Fruit fly (Drosophila melanogaster) whole organism, embryonic: ENCODE results near the gene CG42488.

Experiments used
- Aef1 ChIP-seq: fragments of 200-800 bp; sonication (Bioruptor generic); IDR thresholded peaks from 3 replicates; pipeline ENCODE4 v1.3.6; 2022; ENCODE audit warnings: missing biosample characterization, missing genetic modification characterization
- Antp ChIP-seq: fragments of 200-800 bp; sonication (Bioruptor generic); optimal IDR thresholded peaks from 3 replicates; lab custom pipeline; 2016; ENCODE audit warnings: missing biosample characterization, missing genetic modification characterization
- Atf-2 ChIP-seq: fragments of 200-800 bp; sonication (Bioruptor generic); optimal IDR thresholded peaks from 2 replicates; lab custom pipeline; 2016; ENCODE audit warnings: missing biosample characterization, missing genetic modification characterization
- BEAF-32 ChIP-seq: fragments of 200-800 bp; sonication (Bioruptor generic); optimal IDR thresholded peaks from 3 replicates; lab custom pipeline; 2017; ENCODE audit warnings: missing biosample characterization, missing genetic modification characterization, mild to moderate bottlenecking, moderate library complexity, missing genetic modification reagents
- CG10565 ChIP-seq: fragments of 200-800 bp; sonication (Bioruptor generic); optimal IDR thresholded peaks from 3 replicates; lab custom pipeline; 2016; ENCODE audit warnings: missing biosample characterization, mild to moderate bottlenecking, missing genetic modification characterization
- CG1233 ChIP-seq: fragments of 200-800 bp; sonication (Bioruptor generic); optimal IDR thresholded peaks from 4 replicates; lab custom pipeline; 2018; ENCODE audit warnings: missing biosample characterization, mild to moderate bottlenecking, missing genetic modification characterization
- CG13287 ChIP-seq: fragments of 200-800 bp; sonication (Bioruptor generic); IDR thresholded peaks from 2 replicates; pipeline ENCODE4 v1.3.6; 2022; ENCODE audit warnings: missing biosample characterization, missing genetic modification characterization; ENCODE audit not compliant: partially characterized antibody
- CG14860 ChIP-seq: fragments of 200-800 bp; sonication (Bioruptor generic); IDR thresholded peaks from 3 replicates; pipeline ENCODE4 v1.3.6; 2022; ENCODE audit warnings: missing biosample characterization, missing genetic modification characterization; ENCODE audit not compliant: partially characterized antibody
- CG14965 ChIP-seq: fragments of 200-800 bp; sonication (Bioruptor generic); optimal IDR thresholded peaks from 2 replicates; lab custom pipeline; 2016; ENCODE audit warnings: missing biosample characterization, missing genetic modification characterization, borderline replicate concordance
- CG1602 ChIP-seq: fragments of 200-800 bp; sonication (Bioruptor generic); optimal IDR thresholded peaks from 3 replicates; lab custom pipeline; 2016; ENCODE audit warnings: missing biosample characterization, missing genetic modification characterization
- CG18011 ChIP-seq: fragments of 200-800 bp; sonication (Bioruptor generic); optimal IDR thresholded peaks from 2 replicates; lab custom pipeline; 2017; ENCODE audit warnings: missing biosample characterization, missing genetic modification characterization, mild to moderate bottlenecking, moderate library complexity, missing genotype
- CG2875 ChIP-seq: fragments of 200-800 bp; sonication (Bioruptor generic); optimal IDR thresholded peaks from 2 replicates; lab custom pipeline; 2017; ENCODE audit warnings: missing biosample characterization, mild to moderate bottlenecking, missing genetic modification characterization, missing genetic modification reagents
- CG31365 ChIP-seq: fragments of 200-800 bp; sonication (Bioruptor generic); optimal IDR thresholded peaks from 2 replicates; lab custom pipeline; 2018; ENCODE audit warnings: missing biosample characterization, mild to moderate bottlenecking, missing genetic modification characterization
- CG33557 ChIP-seq: fragments of 200-800 bp; sonication (Bioruptor generic); optimal IDR thresholded peaks from 2 replicates; lab custom pipeline; 2019; ENCODE audit warnings: missing biosample characterization, mild to moderate bottlenecking, missing genetic modification characterization, moderate library complexity
- CG3726 ChIP-seq: fragments of 200-800 bp; sonication (Bioruptor generic); IDR thresholded peaks from 3 replicates; pipeline ENCODE4, ENCODE4 v1.3.6; 2022; ENCODE audit warnings: missing biosample characterization, missing genetic modification characterization
- CG4282 ChIP-seq: fragments of 200-800 bp; sonication (Bioruptor generic); optimal IDR thresholded peaks from 2 replicates; lab custom pipeline; 2016; ENCODE audit warnings: missing biosample characterization, missing genetic modification characterization
- CG4404 ChIP-seq: fragments of 200-800 bp; sonication (Bioruptor generic); IDR thresholded peaks from 2 replicates; pipeline ENCODE4 v1.3.6; 2022; ENCODE audit warnings: missing biosample characterization, missing genetic modification characterization
- CG6683 ChIP-seq: fragments of 200-800 bp; sonication (Bioruptor generic); optimal IDR thresholded peaks from 2 replicates; lab custom pipeline; 2017; ENCODE audit warnings: missing biosample characterization, mild to moderate bottlenecking, missing genetic modification characterization, missing genetic modification reagents
- CG9817 ChIP-seq: fragments of 200-800 bp; sonication (Bioruptor generic); optimal IDR thresholded peaks from 2 replicates; lab custom pipeline; 2018; ENCODE audit warnings: missing biosample characterization, mild to moderate bottlenecking, missing genetic modification characterization, moderate library complexity
- CHES-1-like ChIP-seq: fragments of 200-800 bp; sonication (Bioruptor generic); optimal IDR thresholded peaks from 2 replicates; lab custom pipeline; 2016; ENCODE audit warnings: missing biosample characterization, missing genetic modification characterization
- D19A ChIP-seq: fragments of 200-800 bp; optimal IDR thresholded peaks from 3 replicates; lab custom pipeline; 2019; ENCODE audit warnings: missing biosample characterization, mild to moderate bottlenecking, missing genetic modification characterization, moderate library complexity
- Dbx ChIP-seq: fragments of 200-800 bp; sonication (Bioruptor generic); IDR thresholded peaks from 3 replicates; pipeline ENCODE4 v1.3.6; 2022; ENCODE audit warnings: missing biosample characterization, missing genetic modification characterization
- Dp ChIP-seq: fragments of 200-800 bp; sonication (Bioruptor generic); optimal IDR thresholded peaks from 2 replicates; lab custom pipeline; 2018; ENCODE audit warnings: missing biosample characterization, mild to moderate bottlenecking, missing genetic modification characterization, moderate library complexity
- Ets65A ChIP-seq: fragments of 200-800 bp; sonication (Bioruptor generic); peaks from one replicate; lab custom pipeline; 2016; ENCODE audit warnings: missing biosample characterization, missing genetic modification characterization
- Gsc ChIP-seq: fragments of 200-800 bp; sonication (Bioruptor generic); IDR thresholded peaks from 2 replicates; pipeline ENCODE4 v1.3.6; 2022; ENCODE audit warnings: missing biosample characterization, missing genetic modification characterization
- HLH54F ChIP-seq: fragments of 200-800 bp; sonication (Bioruptor generic); optimal IDR thresholded peaks from 3 replicates; lab custom pipeline; 2016; ENCODE audit warnings: missing biosample characterization, missing genetic modification characterization
- Hr39 ChIP-seq: fragments of >200 bp; optimal IDR thresholded peaks from 2 replicates; lab custom pipeline; 2017
- Mad ChIP-seq: fragments of 200-800 bp; sonication (Bioruptor generic); optimal IDR thresholded peaks from 2 replicates; lab custom pipeline; 2016; ENCODE audit warnings: missing biosample characterization, missing genetic modification characterization
- Mes4 ChIP-seq: fragments of 200-800 bp; sonication (Bioruptor generic); optimal IDR thresholded peaks from 2 replicates; lab custom pipeline; 2016; ENCODE audit warnings: missing biosample characterization, missing genetic modification characterization
- Nf-YB ChIP-seq: fragments of 200-800 bp; sonication (Bioruptor generic); optimal IDR thresholded peaks from 3 replicates; lab custom pipeline; 2019; ENCODE audit warnings: missing biosample characterization, mild to moderate bottlenecking, missing genetic modification characterization, moderate library complexity
- Poxn ChIP-seq: fragments of 200-800 bp; sonication (Bioruptor generic); IDR thresholded peaks from 2 replicates; pipeline ENCODE4 v1.3.6; 2022; ENCODE audit warnings: missing biosample characterization, missing genetic modification characterization
- cas ChIP-seq: fragments of 200-800 bp; sonication (Bioruptor generic); IDR thresholded peaks from 2 replicates; pipeline ENCODE4 v1.3.6; 2022; ENCODE audit warnings: missing biosample characterization, missing genetic modification characterization
- corto ChIP-seq: fragments of 200-800 bp; sonication (Bioruptor generic); optimal IDR thresholded peaks from 2 replicates; lab custom pipeline; 2016; ENCODE audit warnings: missing biosample characterization, mild to moderate bottlenecking, missing genetic modification characterization, moderate library complexity
- crc ChIP-seq: fragments of 200-800 bp; sonication (Bioruptor generic); optimal IDR thresholded peaks from 2 replicates; lab custom pipeline; 2016; ENCODE audit warnings: missing biosample characterization, missing genetic modification characterization
- crol ChIP-seq: fragments of 200-800 bp; sonication (Bioruptor generic); IDR thresholded peaks from 2 replicates; pipeline ENCODE4 v1.3.6; 2022; ENCODE audit warnings: missing biosample characterization, missing genetic modification characterization
- crp ChIP-seq, 2 experiments: fragments of 200-800 bp; sonication (Bioruptor generic); optimal IDR thresholded peaks; 2 replicates in 1 of 2; 3 replicates in 1 of 2; lab custom pipeline; 2017; ENCODE audit warnings: missing biosample characterization in 2 of 2, missing genetic modification characterization in 2 of 2, mild to moderate bottlenecking in 1 of 2, moderate library complexity in 1 of 2
- danr ChIP-seq: fragments of 200-800 bp; sonication (Bioruptor generic); IDR thresholded peaks from 2 replicates; pipeline ENCODE4 v1.3.6; 2022; ENCODE audit warnings: missing biosample characterization, missing genetic modification characterization
- dmrt11E ChIP-seq: fragments of 200-800 bp; sonication (Bioruptor generic); optimal IDR thresholded peaks from 3 replicates; lab custom pipeline; 2018; ENCODE audit warnings: missing biosample characterization, mild to moderate bottlenecking, missing genetic modification characterization, moderate library complexity
- ems ChIP-seq: fragments of 200-800 bp; sonication (Bioruptor generic); optimal IDR thresholded peaks from 3 replicates; lab custom pipeline; 2016; ENCODE audit warnings: missing biosample characterization, missing genetic modification characterization
- hbn ChIP-seq: fragments of 200-800 bp; sonication (Bioruptor generic); IDR thresholded peaks from 2 replicates; pipeline ENCODE4 v1.3.6; 2022; ENCODE audit warnings: missing biosample characterization, missing genetic modification characterization; ENCODE audit not compliant: partially characterized antibody
- inv ChIP-seq: fragments of 200-800 bp; sonication (Bioruptor generic); IDR thresholded peaks from 2 replicates; pipeline ENCODE4 v1.3.6; 2022; ENCODE audit warnings: missing biosample characterization, missing genetic modification characterization; ENCODE audit not compliant: partially characterized antibody
- knrl ChIP-seq: fragments of 200-800 bp; sonication (Bioruptor generic); IDR thresholded peaks from 3 replicates; pipeline ENCODE4 v1.3.6; 2022; ENCODE audit warnings: missing biosample characterization, missing genetic modification characterization; ENCODE audit not compliant: partially characterized antibody
- org-1 ChIP-seq: fragments of 200-800 bp; sonication (Bioruptor generic); optimal IDR thresholded peaks from 2 replicates; lab custom pipeline; 2017; ENCODE audit warnings: missing biosample characterization, missing genetic modification characterization
- pfk ChIP-seq: fragments of 200-800 bp; sonication (Bioruptor generic); optimal IDR thresholded peaks from 2 replicates; lab custom pipeline; 2018; ENCODE audit warnings: missing biosample characterization, mild to moderate bottlenecking, missing genetic modification characterization, moderate library complexity
- prd ChIP-seq, 3 experiments: fragments of >200 bp in 2 of 3; fragments of 200-800 bp in 1 of 3; sonication (Bioruptor generic) in 1 of 3; optimal IDR thresholded peaks in 2 of 3; IDR thresholded peaks in 1 of 3; 2 replicates in 2 of 3; 3 replicates in 1 of 3; pipeline versions ENCODE4 v1.3.6 to Lab custom; 2017 to 2022; ENCODE audit warnings: missing biosample characterization in 1 of 3, missing genetic modification characterization in 1 of 3
- row ChIP-seq: fragments of 200-800 bp; sonication (Bioruptor generic); IDR thresholded peaks from 3 replicates; pipeline ENCODE4 v1.3.6; 2022; ENCODE audit warnings: missing biosample characterization, missing genetic modification characterization
- shn ChIP-seq: fragments of 200-800 bp; sonication (Bioruptor generic); optimal IDR thresholded peaks from 3 replicates; lab custom pipeline; 2016; ENCODE audit warnings: missing biosample characterization, missing genetic modification characterization
- slp2 ChIP-seq: fragments of 200-800 bp; sonication (Bioruptor generic); optimal IDR thresholded peaks from 2 replicates; lab custom pipeline; 2016; ENCODE audit warnings: missing biosample characterization, missing genetic modification characterization
- unpg ChIP-seq: fragments of 200-800 bp; sonication (Bioruptor generic); optimal IDR thresholded peaks from 3 replicates; lab custom pipeline; 2018; ENCODE audit warnings: missing biosample characterization, mild to moderate bottlenecking, missing genetic modification characterization, moderate library complexity
- zfh1 ChIP-seq: fragments of 200-800 bp; sonication (Bioruptor generic); IDR thresholded peaks from 3 replicates; pipeline ENCODE4 v1.3.6; 2022; ENCODE audit warnings: missing biosample characterization, missing genetic modification characterization

The CG42488 gene

DNA sequence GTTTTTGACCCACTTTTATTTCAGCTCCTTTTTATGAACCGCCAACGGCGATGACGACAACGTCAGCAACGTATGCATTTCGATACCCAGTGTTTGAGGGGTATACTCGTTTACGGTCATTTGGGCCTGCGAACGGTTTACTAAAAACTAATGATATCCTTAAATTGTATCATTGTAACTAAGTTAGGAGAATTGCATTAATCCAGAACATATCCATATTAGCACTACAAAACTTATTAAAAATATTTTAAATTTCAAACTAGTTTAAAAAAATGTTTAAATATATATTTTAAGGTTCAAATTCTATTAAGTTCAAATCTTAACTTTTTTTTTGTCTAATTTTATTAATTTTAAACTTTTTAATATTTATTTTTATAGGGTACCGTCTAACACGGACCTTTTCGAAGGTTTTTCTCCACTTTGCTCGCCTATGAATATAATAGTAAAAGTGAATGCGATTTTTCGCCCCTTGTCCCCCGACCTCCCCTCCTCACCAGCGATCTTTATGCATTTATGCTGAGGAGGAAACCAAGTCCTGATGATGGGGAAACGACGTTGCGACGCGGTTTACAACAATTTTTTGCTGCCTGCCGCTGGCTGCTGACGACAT is 23.6 kb upstream of the CG42488 start (continued):
- no peak for TF ChIP-seq BEAF-32 (GFP tag; lab: Kevin White, UChicago)
- TF ChIP-seq dmrt11E (tag; lab: Kevin White, UChicago), result peak; percentile 39
- TF ChIP-seq CHES-1-like, result no peak
- TF ChIP-seq row, result peak; percentile 24; the same call in 1 of the 3 replicates
- no peak for TF ChIP-seq ems (GFP tag; lab: Kevin White, UChicago)
- TF ChIP-seq inv (GFP tag; lab: Robert Waterston, UW), result no peak
- TF ChIP-seq CG3726 (GFP tag; lab: Robert Waterston, UW), result no peak
- no peak for TF ChIP-seq danr (GFP tag; lab: Robert Waterston, UW)
- TF ChIP-seq crol (GFP tag; lab: Robert Waterston, UW), result no peak
- no peak for TF ChIP-seq Mad (GFP tag; lab: Kevin White, UChicago)
- no peak for TF ChIP-seq slp2 (GFP tag; lab: Kevin White, UChicago)
- no peak for TF ChIP-seq unpg (GFP tag; lab: Kevin White, UChicago)
- no peak for TF ChIP-seq prd (optimal IDR thresholded peaks at IDR 0.05; lab: Kevin White, UChicago)
- TF ChIP-seq prd (GFP tag; IDR thresholded peaks at IDR 0.05; lab: Robert Waterston, UW), result 0 out of 3 replicates have a peak, but pooled peaks have one; percentile 15
- TF ChIP-seq Antp (GFP tag; lab: Kevin White, UChicago), result no peak
- no peak for TF ChIP-seq cas (GFP tag; lab: Robert Waterston, UW)
- TF ChIP-seq CG31365 (tag; lab: Kevin White, UChicago), result no peak
- no peak for TF ChIP-seq Dp (GFP tag; lab: Kevin White, UChicago)
- no peak for TF ChIP-seq CG18011 (GFP tag; lab: Kevin White, UChicago)
- TF ChIP-seq Poxn, result no peak
- no peak for TF ChIP-seq Dbx (GFP tag; lab: Robert Waterston, UW)
- no peak for TF ChIP-seq Gsc (GFP tag; lab: Robert Waterston, UW)
- TF ChIP-seq Mes4 (GFP tag; lab: Kevin White, UChicago), result no peak
- no peak for TF ChIP-seq shn
- no peak for TF ChIP-seq CG6683
- TF ChIP-seq zfh1 (GFP tag; lab: Robert Waterston, UW), result no peak
- TF ChIP-seq Ets65A (GFP tag; lab: Kevin White, UChicago), result no peak
- TF ChIP-seq CG4404, result no peak
- TF ChIP-seq Hr39 (lab: Kevin White, UChicago), result no peak
- no peak for TF ChIP-seq Nf-YB (GFP tag; lab: Kevin White, UChicago)
- TF ChIP-seq hbn (GFP tag; lab: Robert Waterston, UW), result no peak
- no peak for TF ChIP-seq knrl
- TF ChIP-seq CG13287 (GFP tag; lab: Robert Waterston, UW), result no peak
- TF ChIP-seq Aef1 (GFP tag; lab: Robert Waterston, UW), result no peak
- no peak for TF ChIP-seq CG4282 (GFP tag; lab: Kevin White, UChicago)
- no peak for TF ChIP-seq CG2875
- no peak for TF ChIP-seq CG14860 (GFP tag; lab: Robert Waterston, UW)
- TF ChIP-seq corto, result no peak
- TF ChIP-seq CG9817 (tag; lab: Kevin White, UChicago), result no peak
- TF ChIP-seq CG1602 (GFP tag; lab: Kevin White, UChicago), result no peak
- no peak for TF ChIP-seq crp (GFP tag; optimal IDR thresholded peaks at IDR 0.05; lab: Kevin White, UChicago)
- no peak for TF ChIP-seq crc (GFP tag; lab: Kevin White, UChicago)
- TF ChIP-seq pfk (GFP tag; lab: Kevin White, UChicago), result no peak
- no peak for TF ChIP-seq Atf-2 (GFP tag; lab: Kevin White, UChicago)
- TF ChIP-seq CG1233 (GFP tag; lab: Kevin White, UChicago), result no peak
- no peak for TF ChIP-seq CG33557
- no peak for TF ChIP-seq org-1 (GFP tag; lab: Kevin White, UChicago)
- TF ChIP-seq D19A (tag; lab: Kevin White, UChicago), result no peak
- TF ChIP-seq HLH54F (GFP tag; lab: Kevin White, UChicago), result no peak
- TF ChIP-seq CG14965 (GFP tag; lab: Kevin White, UChicago), result no peak
- no peak for TF ChIP-seq CG10565
